Fruit fly (Drosophila melanogaster) whole organism, embryonic: Measurements from ENCODE around the gene Spn28Dc.

ENCODE experiments used
- Awh ChIP-seq: fragments of 200-800 bp; sonication (Bioruptor generic); IDR thresholded peaks from 2 replicates; pipeline ENCODE4, ENCODE4 v1.3.6; 2022; ENCODE audit warnings: missing biosample characterization, missing genetic modification characterization
- BEAF-32 ChIP-seq: fragments of 200-800 bp; sonication (Bioruptor generic); optimal IDR thresholded peaks from 3 replicates; lab custom pipeline; 2017; ENCODE audit warnings: missing biosample characterization, missing genetic modification characterization, mild to moderate bottlenecking, moderate library complexity, missing genetic modification reagents
- CG10267 ChIP-seq: fragments of 200-800 bp; sonication (Bioruptor generic); optimal IDR thresholded peaks from 2 replicates; lab custom pipeline; 2018; ENCODE audit warnings: missing biosample characterization, mild to moderate bottlenecking, missing genetic modification characterization, moderate library complexity
- CG10274 ChIP-seq: fragments of 200-800 bp; sonication (Bioruptor generic); optimal IDR thresholded peaks from 3 replicates; lab custom pipeline; 2017; ENCODE audit warnings: missing biosample characterization, mild to moderate bottlenecking, missing genetic modification characterization
- CG10321 ChIP-seq: fragments of 200-800 bp; sonication (Bioruptor generic); IDR thresholded peaks from 2 replicates; pipeline ENCODE4 v1.3.6; 2022; ENCODE audit warnings: missing biosample characterization, missing genetic modification characterization
- CG11247 ChIP-seq: fragments of 200-800 bp; sonication (Bioruptor generic); IDR thresholded peaks from 2 replicates; pipeline ENCODE4 v1.3.6; 2022; ENCODE audit warnings: missing biosample characterization, missing genetic modification characterization
- CG11456 ChIP-seq: fragments of 200-800 bp; sonication (Bioruptor generic); IDR thresholded peaks from 3 replicates; pipeline ENCODE4 v1.3.6; 2022; ENCODE audit warnings: missing biosample characterization, missing genetic modification characterization
- CG12104 ChIP-seq: fragments of 200-800 bp; sonication (Bioruptor generic); optimal IDR thresholded peaks from 3 replicates; lab custom pipeline; 2016; ENCODE audit warnings: missing biosample characterization, missing genetic modification characterization
- CG14860 ChIP-seq: fragments of 200-800 bp; sonication (Bioruptor generic); IDR thresholded peaks from 3 replicates; pipeline ENCODE4 v1.3.6; 2022; ENCODE audit warnings: missing biosample characterization, missing genetic modification characterization; ENCODE audit not compliant: partially characterized antibody
- CG15601 ChIP-seq: fragments of 200-800 bp; sonication (Bioruptor generic); optimal IDR thresholded peaks from 3 replicates; lab custom pipeline; 2019; ENCODE audit warnings: missing biosample characterization, mild to moderate bottlenecking, missing genetic modification characterization, moderate library complexity
- CG17328 ChIP-seq: fragments of 200-800 bp; sonication (Bioruptor generic); IDR thresholded peaks from 2 replicates; pipeline ENCODE4 v1.3.6; 2022; ENCODE audit warnings: missing biosample characterization, missing genetic modification characterization
- CG17361 ChIP-seq: fragments of 200-800 bp; sonication (Bioruptor generic); IDR thresholded peaks from 3 replicates; pipeline ENCODE4 v1.3.6; 2022; ENCODE audit warnings: missing biosample characterization, missing genetic modification characterization
- CG18476 ChIP-seq: fragments of 200-800 bp; sonication (Bioruptor generic); optimal IDR thresholded peaks from 2 replicates; lab custom pipeline; 2016; ENCODE audit warnings: missing biosample characterization, mild to moderate bottlenecking, missing genetic modification characterization
- CG18619 ChIP-seq: fragments of 200-800 bp; sonication (Bioruptor generic); optimal IDR thresholded peaks from 3 replicates; lab custom pipeline; 2017; ENCODE audit warnings: missing biosample characterization, mild to moderate bottlenecking, missing genetic modification characterization
- CG2116 ChIP-seq: fragments of 200-800 bp; sonication (Bioruptor generic); optimal IDR thresholded peaks from 3 replicates; lab custom pipeline; 2018; ENCODE audit warnings: missing biosample characterization, mild to moderate bottlenecking, missing genetic modification characterization
- CG2678 ChIP-seq: fragments of 200-800 bp; sonication (Bioruptor generic); optimal IDR thresholded peaks from 3 replicates; lab custom pipeline; 2019; ENCODE audit warnings: missing biosample characterization, mild to moderate bottlenecking, missing genetic modification characterization, moderate library complexity
- CG2712 ChIP-seq: fragments of 200-800 bp; optimal IDR thresholded peaks from 3 replicates; lab custom pipeline; 2019; ENCODE audit warnings: missing biosample characterization, mild to moderate bottlenecking, missing genetic modification characterization, moderate library complexity
- CG32532 ChIP-seq: fragments of 200-800 bp; sonication (Bioruptor generic); IDR thresholded peaks from 2 replicates; pipeline ENCODE4 v1.3.6; 2022; ENCODE audit warnings: missing biosample characterization, missing genetic modification characterization
- CG8478 ChIP-seq: fragments of >200 bp; optimal IDR thresholded peaks from 2 replicates; lab custom pipeline; 2018
- Dbx ChIP-seq: fragments of 200-800 bp; sonication (Bioruptor generic); IDR thresholded peaks from 3 replicates; pipeline ENCODE4 v1.3.6; 2022; ENCODE audit warnings: missing biosample characterization, missing genetic modification characterization
- Dp ChIP-seq: fragments of 200-800 bp; sonication (Bioruptor generic); optimal IDR thresholded peaks from 2 replicates; lab custom pipeline; 2018; ENCODE audit warnings: missing biosample characterization, mild to moderate bottlenecking, missing genetic modification characterization, moderate library complexity
- E2f2 ChIP-seq: fragments of 200-800 bp; sonication (Bioruptor generic); IDR thresholded peaks from 2 replicates; pipeline ENCODE4 v1.3.6; 2022; ENCODE audit warnings: missing biosample characterization, missing genetic modification characterization
- Elba2 ChIP-seq: fragments of 200-800 bp; sonication (Bioruptor generic); optimal IDR thresholded peaks from 3 replicates; lab custom pipeline; 2016; ENCODE audit warnings: missing biosample characterization, missing genetic modification characterization
- HHEX ChIP-seq: fragments of 200-800 bp; sonication (Bioruptor generic); optimal IDR thresholded peaks from 3 replicates; lab custom pipeline; 2017; ENCODE audit warnings: missing biosample characterization, mild to moderate bottlenecking, missing genetic modification characterization, missing genetic modification reagents
- Hey ChIP-seq: fragments of 200-800 bp; sonication (Bioruptor generic); optimal IDR thresholded peaks from 3 replicates; lab custom pipeline; 2018; ENCODE audit warnings: missing biosample characterization, mild to moderate bottlenecking, missing genetic modification characterization
- HmgZ ChIP-seq: fragments of 200-800 bp; sonication (Bioruptor generic); optimal IDR thresholded peaks from 2 replicates; lab custom pipeline; 2018; ENCODE audit warnings: missing biosample characterization, mild to moderate bottlenecking, missing genetic modification characterization
- Jarid2 ChIP-seq: fragments of 200-800 bp; sonication (Bioruptor generic); optimal IDR thresholded peaks from 3 replicates; lab custom pipeline; 2017; ENCODE audit warnings: mild to moderate bottlenecking, missing biosample characterization, missing genetic modification reagents, missing genetic modification characterization
- Max ChIP-seq: fragments of 200-800 bp; sonication (Bioruptor generic); optimal IDR thresholded peaks from 2 replicates; lab custom pipeline; 2016; ENCODE audit warnings: missing biosample characterization, mild to moderate bottlenecking, missing genetic modification characterization
- Opbp ChIP-seq: fragments of 200-800 bp; sonication (Bioruptor generic); IDR thresholded peaks from 3 replicates; pipeline ENCODE4 v1.3.6; 2022; ENCODE audit warnings: missing biosample characterization, missing genetic modification characterization; ENCODE audit not compliant: partially characterized antibody
- PHDP ChIP-seq: fragments of 200-800 bp; sonication (Bioruptor generic); optimal IDR thresholded peaks from 3 replicates; lab custom pipeline; 2018; ENCODE audit warnings: missing biosample characterization, mild to moderate bottlenecking, missing genetic modification characterization, moderate library complexity
- YL-1 ChIP-seq: fragments of 200-800 bp; sonication (Bioruptor generic); optimal IDR thresholded peaks from 3 replicates; lab custom pipeline; 2017; ENCODE audit warnings: missing biosample characterization, mild to moderate bottlenecking, missing genetic modification characterization
- ase ChIP-seq: fragments of 200-800 bp; sonication (Bioruptor generic); IDR thresholded peaks from 3 replicates; pipeline ENCODE4 v1.3.6; 2022; ENCODE audit warnings: missing biosample characterization, missing genetic modification characterization
- ci ChIP-seq: fragments of 200-800 bp; sonication (Bioruptor generic); IDR thresholded peaks from 3 replicates; pipeline ENCODE4 v1.3.6; 2022; ENCODE audit warnings: missing biosample characterization, missing genetic modification characterization
- da ChIP-seq: fragments of 200-800 bp; sonication (Bioruptor generic); optimal IDR thresholded peaks from 2 replicates; lab custom pipeline; 2016; ENCODE audit warnings: missing biosample characterization, missing genetic modification characterization
- gem ChIP-seq: fragments of 200-800 bp; sonication (Bioruptor generic); optimal IDR thresholded peaks from 2 replicates; lab custom pipeline; 2019; ENCODE audit warnings: missing biosample characterization, mild to moderate bottlenecking, missing genetic modification characterization, moderate library complexity
- gsb-n ChIP-seq: fragments of 200-800 bp; sonication (Bioruptor generic); optimal IDR thresholded peaks from 3 replicates; lab custom pipeline; 2018; ENCODE audit warnings: missing biosample characterization, mild to moderate bottlenecking, missing genetic modification characterization
- inv ChIP-seq: fragments of 200-800 bp; sonication (Bioruptor generic); IDR thresholded peaks from 2 replicates; pipeline ENCODE4 v1.3.6; 2022; ENCODE audit warnings: missing biosample characterization, missing genetic modification characterization; ENCODE audit not compliant: partially characterized antibody
- nmo ChIP-seq: fragments of 200-800 bp; sonication (Bioruptor generic); optimal IDR thresholded peaks from 2 replicates; lab custom pipeline; 2018; ENCODE audit warnings: missing biosample characterization, mild to moderate bottlenecking, missing genetic modification characterization, moderate library complexity
- row ChIP-seq: fragments of 200-800 bp; sonication (Bioruptor generic); IDR thresholded peaks from 3 replicates; pipeline ENCODE4 v1.3.6; 2022; ENCODE audit warnings: missing biosample characterization, missing genetic modification characterization
- salm ChIP-seq: fragments of 200-800 bp; sonication (Bioruptor generic); optimal IDR thresholded peaks from 2 replicates; lab custom pipeline; 2018; ENCODE audit warnings: missing biosample characterization, mild to moderate bottlenecking, missing genetic modification characterization
- schlank ChIP-seq: fragments of 200-800 bp; sonication (Bioruptor generic); optimal IDR thresholded peaks from 2 replicates; lab custom pipeline; 2018; ENCODE audit warnings: missing biosample characterization, mild to moderate bottlenecking, missing genetic modification characterization
- sens ChIP-seq: fragments of 200-800 bp; sonication (Bioruptor generic); peaks from one replicate; lab custom pipeline; 2016; ENCODE audit warnings: missing biosample characterization, missing genetic modification characterization
- sug ChIP-seq: fragments of 200-800 bp; optimal IDR thresholded peaks from 2 replicates; lab custom pipeline; 2019; ENCODE audit warnings: missing biosample characterization, mild to moderate bottlenecking, missing genetic modification characterization, moderate library complexity
- ttk ChIP-seq: fragments of 200-800 bp; sonication (Bioruptor generic); IDR thresholded peaks from 2 replicates; pipeline ENCODE4 v2.1.2; 2022; ENCODE audit warnings: missing biosample characterization, missing genetic modification characterization
- wdn ChIP-seq: fragments of 200-800 bp; sonication (Bioruptor generic); IDR thresholded peaks from 2 replicates; pipeline ENCODE4 v1.3.6; 2022; ENCODE audit warnings: missing biosample characterization, missing genetic modification characterization
- wek ChIP-seq: fragments of 200-800 bp; sonication (Bioruptor generic); optimal IDR thresholded peaks from 3 replicates; lab custom pipeline; 2018; ENCODE audit warnings: missing biosample characterization, mild to moderate bottlenecking, missing genetic modification characterization, moderate library complexity
- zf30C ChIP-seq: fragments of 200-800 bp; sonication (Bioruptor generic); optimal IDR thresholded peaks from 3 replicates; lab custom pipeline; 2018; ENCODE audit warnings: missing biosample characterization, mild to moderate bottlenecking, missing genetic modification characterization
- zfh1 ChIP-seq: fragments of 200-800 bp; sonication (Bioruptor generic); IDR thresholded peaks from 3 replicates; pipeline ENCODE4 v1.3.6; 2022; ENCODE audit warnings: missing biosample characterization, missing genetic modification characterization

Gene Spn28Dc

DNA sequence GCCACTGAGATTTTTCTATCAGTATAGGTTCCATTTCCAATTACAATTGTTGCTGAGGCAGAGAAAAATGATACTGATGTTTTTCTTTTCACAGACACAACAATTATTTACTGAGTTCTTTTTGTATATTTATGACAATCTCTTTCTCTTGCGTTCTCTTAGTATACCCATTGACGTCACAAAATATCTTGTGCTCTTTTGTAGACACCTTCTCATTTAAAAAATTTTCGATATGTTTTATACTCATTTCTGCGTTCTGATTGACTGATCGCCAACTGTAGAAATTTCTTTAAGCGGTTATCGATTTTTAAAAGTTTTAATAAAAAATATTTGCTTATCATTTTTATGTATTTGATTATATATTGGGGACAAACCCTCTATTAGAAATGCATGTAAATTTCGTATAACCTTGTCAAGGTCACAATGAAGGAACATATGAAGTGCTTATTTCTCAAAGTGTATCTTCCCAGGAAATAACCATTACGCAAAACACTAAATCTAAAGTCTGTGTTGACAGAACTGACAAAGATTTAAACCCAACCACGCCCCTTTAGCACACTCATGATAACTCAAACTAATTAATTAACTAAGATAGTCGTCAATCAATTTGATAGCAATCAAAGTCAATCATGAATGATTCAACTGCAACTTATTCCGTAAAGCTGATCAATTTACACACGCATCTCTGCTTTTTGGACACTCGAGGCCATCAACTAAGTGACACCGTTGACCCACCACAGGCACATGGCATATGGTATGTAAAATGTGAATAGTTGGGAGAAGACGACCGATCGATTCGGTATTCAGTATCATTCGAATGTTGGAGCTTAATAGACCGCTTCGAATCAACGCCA lies 3.8 kb upstream of the Spn28Dc start, which contains the start of the genes Glyat and Tg (continued):
- TF ChIP-seq wdn (0 out of 2 replicates have a peak, but pooled peaks have one; percentile 18), salm (no peak), CG15601 (tag; lab: Kevin White, UChicago) (peak; percentile 56), CG17328 (0 out of 2 replicates have a peak, but pooled peaks have one; percentile 46), HmgZ (tag; lab: Kevin White, UChicago) (peak; percentile 21), Hey (tag; lab: Kevin White, UChicago) (no peak), da (GFP tag; lab: Kevin White, UChicago) (no peak), CG10274 (no peak), CG2712 (tag; lab: Kevin White, UChicago) (peak; percentile 26), Dp (GFP tag; lab: Kevin White, UChicago) (peak; percentile 77), Max (GFP tag; lab: Kevin White, UChicago) (no peak), CG18476 (peak; percentile 2), CG2116 (GFP tag; lab: Kevin White, UChicago) (peak; percentile 78), ase (no peak), E2f2 (peak; percentile 92), row (GFP tag; lab: Robert Waterston, UW) (peak; percentile 60), CG12104 (GFP tag; lab: Kevin White, UChicago) (peak; percentile 39), CG11247 (GFP tag; lab: Robert Waterston, UW) (peak; percentile 40; the same call in 1 of the 2 replicates), CG18619 (GFP tag; lab: Kevin White, UChicago) (no peak), YL-1 (GFP tag; lab: Kevin White, UChicago) (no peak), ttk (GFP tag; lab: Robert Waterston, UW) (peak; percentile 5; the same call in 1 of the 2 replicates), CG32532 (peak; percentile 64; the same call in 1 of the 2 replicates), Dbx (peak; percentile 45; the same call in 2 of the 3 replicates), sens (peak; percentile 76), BEAF-32 (peak; percentile 15), wek (GFP tag; lab: Kevin White, UChicago) (no peak), CG10267 (peak; percentile 8), Elba2 (GFP tag; lab: Kevin White, UChicago) (no peak), Jarid2 (GFP tag; lab: Kevin White, UChicago) (peak; percentile 4), gsb-n (tag; lab: Kevin White, UChicago) (peak; percentile 1), Awh (GFP tag; lab: Robert Waterston, UW) (no peak), zfh1 (0 out of 3 replicates have a peak, but pooled peaks have one; percentile 26), schlank (tag; lab: Kevin White, UChicago) (no peak), zf30C (GFP tag; lab: Kevin White, UChicago) (peak; percentile 33), CG17361 (GFP tag; lab: Robert Waterston, UW) (0 out of 3 replicates have a peak, but pooled peaks have one; percentile 30), gem (tag; lab: Kevin White, UChicago) (peak; percentile 47), HHEX (peak; percentile 1), CG10321 (GFP tag; lab: Robert Waterston, UW) (0 out of 2 replicates have a peak, but pooled peaks have one; percentile 8), CG11456 (0 out of 3 replicates have a peak, but pooled peaks have one; percentile 19), Opbp (GFP tag; lab: Robert Waterston, UW) (0 out of 3 replicates have a peak, but pooled peaks have one; percentile 25), PHDP (tag; lab: Kevin White, UChicago) (peak; percentile 15), ci (GFP tag; lab: Robert Waterston, UW) (peak; percentile 50; the same call in 2 of the 3 replicates), CG8478 (no peak), sug (peak; percentile 19), inv (GFP tag; lab: Robert Waterston, UW) (peak; percentile 37), CG2678 (tag; lab: Kevin White, UChicago) (peak; percentile 48), CG14860 (GFP tag; lab: Robert Waterston, UW) (0 out of 3 replicates have a peak, but pooled peaks have one; percentile 27), nmo (GFP tag; lab: Kevin White, UChicago) (peak; percentile 14)
